Worm (Caenorhabditis elegans) whole organism, L2 larva: ENCODE data around the gene ccch-2.

ENCODE experiments used
- R02D3.7 ChIP-seq: fragments of 150-350 bp; optimal IDR thresholded peaks from 2 replicates; lab custom pipeline; 2014; ENCODE audit warnings: missing biosample characterization, missing genetic modification characterization
- blmp-1 ChIP-seq: sonication (generic microtip); optimal IDR thresholded peaks from 2 replicates; lab custom pipeline; 2017; ENCODE audit warnings: missing genetic modification characterization, mild to moderate bottlenecking, missing compliant biosample characterization, antibody characterized with exemption, moderate library complexity; ENCODE audit not compliant: insufficient read depth
- egl-27 ChIP-seq: sonication (generic microtip); optimal IDR thresholded peaks from 3 replicates; lab custom pipeline; 2017; ENCODE audit warnings: missing biosample characterization, missing genetic modification reagents, missing genetic modification characterization
- fos-1 ChIP-seq: fragments of 150-350 bp; optimal IDR thresholded peaks from 2 replicates; lab custom pipeline; 2014; ENCODE audit warnings: missing biosample characterization, missing genetic modification characterization
- nhr-11 ChIP-seq: fragments of 150-350 bp; optimal IDR thresholded peaks from 2 replicates; lab custom pipeline; 2014; ENCODE audit warnings: missing biosample characterization, missing genetic modification characterization
- nhr-12 ChIP-seq: fragments of 150-350 bp; optimal IDR thresholded peaks from 2 replicates; lab custom pipeline; 2014; ENCODE audit warnings: missing biosample characterization, missing genetic modification characterization
- nhr-237 ChIP-seq: fragments of 150-350 bp; optimal IDR thresholded peaks from 2 replicates; lab custom pipeline; 2014; ENCODE audit warnings: missing biosample characterization, missing genetic modification characterization
- nhr-77 ChIP-seq: fragments of 150-350 bp; optimal IDR thresholded peaks from 2 replicates; lab custom pipeline; 2014; ENCODE audit warnings: missing biosample characterization, missing genetic modification characterization
- skn-1 ChIP-seq: sonication (generic microtip); optimal IDR thresholded peaks from 2 replicates; lab custom pipeline; 2017; ENCODE audit warnings: missing biosample characterization, missing genetic modification characterization
- snpc-4 ChIP-seq: fragments of 150-350 bp; optimal IDR thresholded peaks from 2 replicates; lab custom pipeline; 2014; ENCODE audit warnings: missing biosample characterization, missing genetic modification characterization
- unc-39 ChIP-seq: fragments of 150-350 bp; optimal IDR thresholded peaks from 2 replicates; lab custom pipeline; 2014; ENCODE audit warnings: missing biosample characterization, missing genetic modification characterization

DNA sequence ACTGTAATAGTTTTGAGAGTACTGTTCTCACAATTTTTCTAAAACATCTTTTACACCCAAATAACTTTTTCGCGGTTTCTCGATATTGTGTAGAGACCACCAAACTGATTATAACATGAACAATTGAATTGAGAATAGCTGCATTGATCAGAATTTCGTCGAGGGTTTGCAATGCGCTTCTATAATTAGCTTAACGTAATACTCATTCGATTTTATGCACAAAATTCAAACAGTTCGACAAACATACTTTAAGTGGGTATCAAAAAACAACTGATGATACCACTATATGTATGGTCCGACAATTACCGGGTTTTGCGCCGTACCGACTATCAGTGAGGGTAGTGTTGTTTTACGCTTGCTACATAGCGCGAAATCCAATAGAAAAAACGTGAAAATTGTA lies 41.2 kb upstream of the ccch-2 start:
- no peak for TF ChIP-seq unc-39 (tag; lab: Kevin White, UChicago)
- TF ChIP-seq snpc-4 (tag; lab: Kevin White, UChicago): no peak
- TF ChIP-seq nhr-77: no peak
- TF ChIP-seq nhr-11 (tag; lab: Kevin White, UChicago): no peak
- no peak for TF ChIP-seq nhr-12 (tag; lab: Kevin White, UChicago)
- no peak for TF ChIP-seq egl-27
- TF ChIP-seq skn-1 (tag; lab: Kevin White, UChicago): no peak
- TF ChIP-seq R02D3.7 (tag; lab: Kevin White, UChicago): no peak
- no peak for TF ChIP-seq nhr-237 (tag; lab: Kevin White, UChicago)
- no peak for TF ChIP-seq fos-1 (tag; lab: Kevin White, UChicago)
- no peak for TF ChIP-seq blmp-1 (tag; lab: Kevin White, UChicago)
